Worm (Caenorhabditis elegans) whole organism, L4 larva: Measurements from ENCODE around the gene Y42G9A.3.
"Not testable (repeated sequence)": the region's sequence is repeated elsewhere in the genome, so short reads cannot be mapped to it uniquely, and the experiment has no call there.

Experiments
- D1046.2 ChIP-seq: fragments of 200-800 bp; sonication (Bioruptor generic); IDR thresholded peaks from 2 replicates; pipeline ENCODE4 v1.3.6; 2022; ENCODE audit warnings: missing genetic modification characterization, missing compliant biosample characterization
- F26F4.8 ChIP-seq: fragments of 200-800 bp; sonication (Bioruptor generic); conservative IDR thresholded peaks from 2 replicates; pipeline ENCODE4 v1.3.6; 2022; ENCODE audit warnings: missing genetic modification characterization, missing compliant biosample characterization
- F49E8.2 ChIP-seq: sonication (generic microtip); optimal IDR thresholded peaks from 2 replicates; lab custom pipeline; 2016; ENCODE audit warnings: missing compliant biosample characterization, mild to moderate bottlenecking, missing genetic modification characterization, borderline replicate concordance
- T26A8.4 ChIP-seq: fragments of 200-800 bp; sonication (Bioruptor generic); IDR thresholded peaks from 2 replicates; pipeline ENCODE4 v1.3.6; 2022; ENCODE audit warnings: missing genetic modification characterization, missing compliant biosample characterization
- Y48G9A.11 ChIP-seq: fragments of 200-800 bp; sonication (Bioruptor generic); IDR thresholded peaks from 2 replicates; pipeline ENCODE4 v1.3.6; 2022; ENCODE audit warnings: missing genetic modification reagents, missing genetic modification characterization, missing compliant biosample characterization
- Y5F2A.4 ChIP-seq: fragments of 200-800 bp; sonication (Bioruptor generic); optimal IDR thresholded peaks from 2 replicates; lab custom pipeline; 2018; ENCODE audit warnings: mild to moderate bottlenecking, missing genetic modification characterization, missing compliant biosample characterization
- Y75B8A.6 ChIP-seq: fragments of 200-800 bp; sonication (Bioruptor generic); IDR thresholded peaks from 2 replicates; pipeline ENCODE4 v1.3.6; 2022; ENCODE audit warnings: missing genetic modification reagents, missing genetic modification characterization, missing compliant biosample characterization
- aha-1 ChIP-seq: fragments of 150-350 bp; peaks from one replicate; lab custom pipeline; 2014; ENCODE audit warnings: missing biosample characterization, missing genetic modification characterization
- ama-1 ChIP-seq: fragments of 150-350 bp; optimal IDR thresholded peaks from 2 replicates; lab custom pipeline; 2014; ENCODE audit warnings: inconsistent platforms, mixed read lengths
- ceh-20 ChIP-seq: fragments of 200-800 bp; sonication (Bioruptor generic); IDR thresholded peaks from 2 replicates; pipeline ENCODE4 v1.3.6; 2022; ENCODE audit warnings: missing genetic modification reagents, missing genetic modification characterization, missing compliant biosample characterization
- ctbp-1 ChIP-seq: fragments of 200-800 bp; sonication (Bioruptor generic); IDR thresholded peaks from 2 replicates; pipeline ENCODE4 v1.3.6; 2022; ENCODE audit warnings: missing genetic modification reagents, missing genetic modification characterization, missing compliant biosample characterization
- daf-16 ChIP-seq, 3 experiments: sonication (generic microtip); optimal IDR thresholded peaks; 2 replicates each; lab custom pipeline; 2016 to 2017; ENCODE audit warnings: missing genetic modification characterization in 3 of 3, missing genetic modification reagents in 3 of 3, mild to moderate bottlenecking in 2 of 3, missing compliant biosample characterization in 2 of 3, missing biosample characterization in 1 of 3, moderate library complexity in 1 of 3
- daf-19 ChIP-seq: fragments of 200-800 bp; sonication (Bioruptor generic); conservative IDR thresholded peaks from 2 replicates; pipeline ENCODE4 v1.3.6; 2022; ENCODE audit warnings: missing genetic modification characterization, missing compliant biosample characterization
- dmd-6 ChIP-seq: fragments of 200-800 bp; sonication (Bioruptor generic); IDR thresholded peaks from 2 replicates; pipeline ENCODE4 v1.3.6; 2022; ENCODE audit warnings: missing genetic modification reagents, missing genetic modification characterization, missing compliant biosample characterization
- dmd-8 ChIP-seq: fragments of 200-800 bp; sonication (Bioruptor generic); IDR thresholded peaks from 2 replicates; pipeline ENCODE4 v1.3.6; 2022; ENCODE audit warnings: missing genetic modification characterization, missing compliant biosample characterization
- dmd-9 ChIP-seq: fragments of 200-800 bp; sonication (Bioruptor generic); IDR thresholded peaks from 2 replicates; pipeline ENCODE4 v1.3.6; 2022; ENCODE audit warnings: missing genetic modification reagents, missing genetic modification characterization, missing compliant biosample characterization
- dve-1 ChIP-seq: sonication (generic microtip); optimal IDR thresholded peaks from 2 replicates; lab custom pipeline; 2017; ENCODE audit warnings: antibody characterized with exemption, mild to moderate bottlenecking, missing genetic modification characterization, missing compliant biosample characterization; ENCODE audit not compliant: insufficient read depth
- egl-27 ChIP-seq: sonication (generic microtip); optimal IDR thresholded peaks from 3 replicates; lab custom pipeline; 2017; ENCODE audit warnings: missing biosample characterization, missing genetic modification reagents, missing genetic modification characterization
- gei-8 ChIP-seq: fragments of 200-800 bp; sonication (Bioruptor generic); optimal IDR thresholded peaks from 2 replicates; lab custom pipeline; 2018; ENCODE audit warnings: mild to moderate bottlenecking, missing genetic modification characterization, missing compliant biosample characterization
- hif-1 ChIP-seq, 2 experiments: sonication (generic microtip); optimal IDR thresholded peaks; 2 replicates each; lab custom pipeline; 2016 to 2017; ENCODE audit warnings: missing compliant biosample characterization in 2 of 2, missing genetic modification characterization in 2 of 2, missing genetic modification reagents in 2 of 2, missing genotype in 2 of 2, mild to moderate bottlenecking in 1 of 2
- hlh-11 ChIP-seq: fragments of 200-800 bp; sonication (Bioruptor generic); optimal IDR thresholded peaks from 2 replicates; lab custom pipeline; 2018; ENCODE audit warnings: mild to moderate bottlenecking, missing genetic modification characterization, missing compliant biosample characterization
- hlh-30 ChIP-seq: sonication (generic microtip); optimal IDR thresholded peaks from 2 replicates; lab custom pipeline; 2017; ENCODE audit warnings: antibody characterized with exemption, mild to moderate bottlenecking, missing genetic modification characterization, missing compliant biosample characterization; ENCODE audit not compliant: insufficient read depth
- lim-7 ChIP-seq: fragments of 200-800 bp; sonication (Bioruptor generic); IDR thresholded peaks from 2 replicates; pipeline ENCODE4 v1.3.6; 2022; ENCODE audit warnings: missing genetic modification characterization, missing compliant biosample characterization
- lin-38 ChIP-seq: fragments of 200-800 bp; sonication (Bioruptor generic); IDR thresholded peaks from 2 replicates; pipeline ENCODE4 v1.3.6; 2022; ENCODE audit warnings: missing genetic modification reagents, missing genetic modification characterization, missing compliant biosample characterization
- lin-39 ChIP-seq: fragments of 150-350 bp; optimal IDR thresholded peaks from 2 replicates; lab custom pipeline; 2014; ENCODE audit warnings: missing biosample characterization, missing genetic modification reagents, missing genetic modification characterization
- lsy-2 ChIP-seq, 2 experiments: fragments of 150-350 bp in 1 of 2; sonication (generic microtip) in 1 of 2; optimal IDR thresholded peaks; 2 replicates each; lab custom pipeline; 2014 to 2017; ENCODE audit warnings: missing biosample characterization in 2 of 2, missing genetic modification characterization in 2 of 2
- madf-5 ChIP-seq, 2 experiments: fragments of 200-800 bp; sonication (Bioruptor generic); IDR thresholded peaks; 2 replicates each; pipeline ENCODE4 v1.3.6; 2022; ENCODE audit warnings: missing compliant biosample characterization in 2 of 2, missing genetic modification characterization in 2 of 2
- mdt-29 ChIP-seq: fragments of 200-800 bp; sonication (Bioruptor generic); IDR thresholded peaks from 2 replicates; pipeline ENCODE4 v1.3.6; 2022; ENCODE audit warnings: missing genetic modification reagents, missing genetic modification characterization, missing compliant biosample characterization
- mep-1 ChIP-seq: fragments of 150-350 bp; sonication (generic microtip); optimal IDR thresholded peaks from 3 replicates; lab custom pipeline; 2014; ENCODE audit warnings: missing biosample characterization, missing genetic modification characterization
- mes-2 ChIP-seq: sonication (generic microtip); optimal IDR thresholded peaks from 2 replicates; lab custom pipeline; 2016; ENCODE audit warnings: missing genotype, mild to moderate bottlenecking, missing genetic modification characterization, missing compliant biosample characterization; ENCODE audit not compliant: poor library complexity, severe bottlenecking
- mxl-3 ChIP-seq: fragments of 200-800 bp; sonication (Bioruptor generic); optimal IDR thresholded peaks from 2 replicates; lab custom pipeline; 2018; ENCODE audit warnings: mild to moderate bottlenecking, missing genetic modification characterization, missing compliant biosample characterization
- nhr-102 ChIP-seq: sonication (generic microtip); optimal IDR thresholded peaks from 2 replicates; lab custom pipeline; 2016; ENCODE audit warnings: mild to moderate bottlenecking, missing genetic modification characterization, moderate library complexity, missing compliant biosample characterization
- nhr-111 ChIP-seq: fragments of 200-800 bp; sonication (Bioruptor generic); optimal IDR thresholded peaks from 2 replicates; lab custom pipeline; 2018; ENCODE audit warnings: mild to moderate bottlenecking, missing genetic modification characterization, missing compliant biosample characterization
- nhr-28 ChIP-seq: fragments of 150-350 bp; optimal IDR thresholded peaks from 2 replicates; lab custom pipeline; 2014; ENCODE audit warnings: missing biosample characterization, missing genetic modification characterization
- nhr-41 ChIP-seq: fragments of 200-800 bp; sonication (Bioruptor generic); IDR thresholded peaks from 2 replicates; pipeline ENCODE4 v1.3.6; 2022; ENCODE audit warnings: missing genetic modification reagents, missing genetic modification characterization, missing compliant biosample characterization
- nhr-42 ChIP-seq: fragments of 200-800 bp; sonication (Bioruptor generic); IDR thresholded peaks from 2 replicates; pipeline ENCODE4 v1.3.6; 2022; ENCODE audit warnings: missing genetic modification characterization, missing compliant biosample characterization
- nhr-48 ChIP-seq: sonication (generic microtip); optimal IDR thresholded peaks from 2 replicates; lab custom pipeline; 2016; ENCODE audit warnings: mild to moderate bottlenecking, missing genetic modification characterization, missing compliant biosample characterization
- php-3 ChIP-seq: fragments of 200-800 bp; sonication (Bioruptor generic); IDR thresholded peaks from 2 replicates; pipeline ENCODE4 v1.3.6; 2022; ENCODE audit warnings: missing genetic modification reagents, missing genetic modification characterization, missing compliant biosample characterization
- rbr-2 ChIP-seq: sonication (generic microtip); optimal IDR thresholded peaks from 2 replicates; lab custom pipeline; 2016; ENCODE audit warnings: missing genotype, missing genetic modification characterization, missing compliant biosample characterization
- spr-1 ChIP-seq: sonication (generic microtip); optimal IDR thresholded peaks from 2 replicates; lab custom pipeline; 2016; ENCODE audit warnings: mild to moderate bottlenecking, missing genetic modification characterization, missing compliant biosample characterization
- spr-3 ChIP-seq: fragments of 200-800 bp; sonication (Bioruptor generic); optimal IDR thresholded peaks from 2 replicates; lab custom pipeline; 2018; ENCODE audit warnings: mild to moderate bottlenecking, missing genetic modification characterization, missing compliant biosample characterization
- tag-97 ChIP-seq: fragments of 200-800 bp; sonication (Bioruptor generic); IDR thresholded peaks from 2 replicates; pipeline ENCODE4 v1.3.6; 2022; ENCODE audit warnings: missing genetic modification characterization, missing compliant biosample characterization
- tra-1 ChIP-seq: fragments of 200-800 bp; sonication (Bioruptor generic); IDR thresholded peaks from 2 replicates; pipeline ENCODE4 v1.3.6; 2022; ENCODE audit warnings: missing genetic modification reagents, missing genetic modification characterization, missing compliant biosample characterization
- unc-62 ChIP-seq, 3 experiments: fragments of 150-350 bp in 1 of 3; sonication (generic microtip); optimal IDR thresholded peaks in 2 of 3; peaks in 1 of 3; 1 replicate in 1 of 3; 2 replicates in 2 of 3; lab custom pipeline; 2014 to 2017; ENCODE audit warnings: missing biosample characterization in 3 of 3, missing genetic modification characterization in 3 of 3, missing genetic modification reagents in 3 of 3, missing genotype in 1 of 3

The Y42G9A.3 gene

ce11 chrIII:6123647-6124046 is 22.4 kb upstream of the Y42G9A.3 start:
- TF ChIP-seq lim-7 (peak; percentile 52; the same call in 1 of the 2 replicates), D1046.2 (GFP tag; lab: Robert Waterston, UW) (0 out of 2 replicates have a peak, but pooled peaks have one; percentile 57), nhr-42 (GFP tag; lab: Robert Waterston, UW) (0 out of 2 replicates have a peak, but pooled peaks have one; percentile 55), F49E8.2 (tag; lab: Kevin White, UChicago) (no peak), T26A8.4 (GFP tag; lab: Robert Waterston, UW) (0 out of 2 replicates have a peak, but pooled peaks have one; percentile 52), mdt-29 (GFP tag; lab: Robert Waterston, UW) (0 out of 2 replicates have a peak, but pooled peaks have one; percentile 22), dmd-8 (GFP tag; lab: Robert Waterston, UW) (no peak), nhr-102 (tag; lab: Kevin White, UChicago) (no peak), hif-1 (tag; optimal IDR thresholded peaks at IDR 0.05; lab: Kevin White, UChicago) (peak in 1 of 2 experiments; percentile 30), nhr-111 (GFP tag; lab: Kevin White, UChicago) (peak; percentile 33), Y75B8A.6 (GFP tag; lab: Robert Waterston, UW) (0 out of 2 replicates have a peak, but pooled peaks have one; percentile 37), egl-27 (no peak), lin-38 (GFP tag; lab: Robert Waterston, UW) (peak; percentile 45), rbr-2 (tag; lab: Kevin White, UChicago) (peak; percentile 15), daf-16 (GFP tag; optimal IDR thresholded peaks at IDR 0.05; lab: Kevin White, UChicago) (peak in 1 of 2 experiments; percentile 39), daf-16 (tag; optimal IDR thresholded peaks at IDR 0.05; lab: Kevin White, UChicago) (no peak), php-3 (GFP tag; lab: Robert Waterston, UW) (peak; percentile 42; the same call in 1 of the 2 replicates), madf-5 (GFP tag; IDR thresholded peaks at IDR 0.05; lab: Robert Waterston, UW) (peak; percentile 35 to 52; a peak in 1 of 4 replicates), lsy-2 (tag; optimal IDR thresholded peaks at IDR 0.05; lab: Kevin White, UChicago) (peak; percentile 13 to 23), Y5F2A.4 (peak; percentile 11), nhr-41 (GFP tag; lab: Robert Waterston, UW) (no peak), daf-19 (GFP tag; lab: Robert Waterston, UW) (peak; percentile 76), Y48G9A.11 (GFP tag; lab: Robert Waterston, UW) (peak; percentile 64; the same call in 1 of the 2 replicates), tag-97 (GFP tag; lab: Robert Waterston, UW) (no peak), tra-1 (GFP tag; lab: Robert Waterston, UW) (0 out of 2 replicates have a peak, but pooled peaks have one; percentile 3), ama-1 (peak; percentile 41), mes-2 (peak; percentile 15)

ce11 chrIII:6132068-6132467 is 14.0 kb upstream of the Y42G9A.3 start:
- TF ChIP-seq dmd-6 (GFP tag; lab: Robert Waterston, UW) (peak; percentile 16; the same call in 1 of the 2 replicates), F26F4.8 (GFP tag; lab: Robert Waterston, UW) (no peak), unc-62 (GFP tag; optimal IDR thresholded peaks at IDR 0.05 in 1 of 2; lab: Kevin White, UChicago) (peak in 1 of 2 experiments; percentile 36), unc-62 (tag; optimal IDR thresholded peaks at IDR 0.05; lab: Kevin White, UChicago) (no peak), lin-39 (no peak), nhr-48 (tag; lab: Kevin White, UChicago) (peak; percentile 7), nhr-28 (tag; lab: Kevin White, UChicago) (peak; percentile 29)

- TF ChIP-seq mep-1 (tag; lab: Kevin White, UChicago) (peak; percentile 74), unc-62 (GFP tag; optimal IDR thresholded peaks at IDR 0.05 in 1 of 2; lab: Kevin White, UChicago) (peak in 1 of 2 experiments; percentile 11), T26A8.4 (GFP tag; lab: Robert Waterston, UW) (0 out of 2 replicates have a peak, but pooled peaks have one; percentile 18), dve-1 (tag; lab: Kevin White, UChicago) (peak; percentile 84), spr-1 (peak; percentile 3), ceh-20 (GFP tag; lab: Robert Waterston, UW) (peak; percentile 75), nhr-102 (tag; lab: Kevin White, UChicago) (peak; percentile 17), spr-3 (GFP tag; lab: Kevin White, UChicago) (peak; percentile 64), hlh-11 (peak; percentile 83), ctbp-1 (GFP tag; lab: Robert Waterston, UW) (peak; percentile 86; the same call in 1 of the 2 replicates), gei-8 (peak; percentile 54), dmd-9 (GFP tag; lab: Robert Waterston, UW) (peak; percentile 29; the same call in 1 of the 2 replicates), aha-1 (peak; percentile 96), dmd-8 (GFP tag; lab: Robert Waterston, UW) (peak; percentile 40; the same call in 1 of the 2 replicates), Y5F2A.4 (peak; percentile 7), hlh-30 (tag; lab: Kevin White, UChicago) (peak; percentile 46), rbr-2 (tag; lab: Kevin White, UChicago) (peak; percentile 90), mxl-3 (GFP tag; lab: Kevin White, UChicago) (peak; percentile 70)
- TF ChIP-seq unc-62 (tag; optimal IDR thresholded peaks at IDR 0.05; lab: Kevin White, UChicago), result not testable (repeated sequence)
These were observed 12.7 kb upstream of the Y42G9A.3 start for ce11 chrIII:6133389-6133789.
